Fruit fly (Drosophila melanogaster) S2 (cell line): Measurements from ENCODE around the gene Elp5.

Experiments
- CG8478 ChIP-seq: fragments of >200 bp; optimal IDR thresholded peaks from 2 replicates; lab custom pipeline; 2018
- CTCF ChIP-seq, 2 experiments: fragments of >200 bp; optimal IDR thresholded peaks; 2 replicates each; lab custom pipeline; 2018

DNA sequence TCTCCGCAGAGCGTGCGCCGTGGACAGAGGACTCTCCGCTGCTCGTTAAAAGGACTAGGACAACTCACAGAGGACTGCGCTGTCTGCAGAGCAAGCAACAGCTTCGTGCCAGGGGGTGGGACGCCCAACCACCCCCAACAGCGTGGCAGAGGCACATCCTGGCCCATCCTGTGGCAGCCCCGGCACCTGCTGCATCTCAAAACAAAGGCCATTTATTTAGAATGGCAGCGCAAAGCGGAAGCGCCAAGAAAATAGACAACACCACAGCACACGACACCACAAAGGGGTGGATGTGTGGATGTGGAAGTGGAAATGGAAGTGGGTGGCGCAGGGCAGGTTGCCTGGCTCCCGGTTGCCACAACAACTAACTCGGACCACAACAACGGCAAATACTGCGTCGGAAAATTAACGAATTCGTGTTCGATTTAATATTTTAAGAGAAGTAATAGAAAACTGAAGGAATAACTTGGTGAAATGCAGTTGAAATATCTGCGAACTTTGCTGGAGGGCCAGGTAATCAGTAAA, 28.0 kb upstream of the Elp5 start, which contains the start of gene Oseg2:
- peak in 1 of 2 experiments; percentile 47 for TF ChIP-seq CTCF (optimal IDR thresholded peaks at IDR 0.05; lab: Kevin White, UChicago)
- no peak for TF ChIP-seq CG8478 (lab: Kevin White, UChicago)
